Worm (Caenorhabditis elegans): ENCODE data around the gene K02E7.1.

Gene K02E7.1

ce11 chrII:1110901-1111300, 27.9 kb downstream of the K02E7.1 start, which contains the start of gene lips-11:
TSS of gene lips-11 (minus strand) at chrII:1111001.
- no peak for TF ChIP-seq attf-5 (GFP tag; optimal IDR thresholded peaks at IDR 0.05)

ce11 chrII:1114133-1114532, 31.2 kb downstream of the K02E7.1 start, which contains the start of gene lips-12:
TSS of gene lips-12 (minus strand) at chrII:1114233.
- TF ChIP-seq xnd-1 (tag; optimal IDR thresholded peaks at IDR 0.05) (no peak), ets-4 (GFP tag; optimal IDR thresholded peaks at IDR 0.05) (no peak), snpc-4 (GFP tag; optimal IDR thresholded peaks at IDR 0.05) (no peak), snpc-4 (tag; optimal IDR thresholded peaks at IDR 0.05) (no peak)

DNA sequence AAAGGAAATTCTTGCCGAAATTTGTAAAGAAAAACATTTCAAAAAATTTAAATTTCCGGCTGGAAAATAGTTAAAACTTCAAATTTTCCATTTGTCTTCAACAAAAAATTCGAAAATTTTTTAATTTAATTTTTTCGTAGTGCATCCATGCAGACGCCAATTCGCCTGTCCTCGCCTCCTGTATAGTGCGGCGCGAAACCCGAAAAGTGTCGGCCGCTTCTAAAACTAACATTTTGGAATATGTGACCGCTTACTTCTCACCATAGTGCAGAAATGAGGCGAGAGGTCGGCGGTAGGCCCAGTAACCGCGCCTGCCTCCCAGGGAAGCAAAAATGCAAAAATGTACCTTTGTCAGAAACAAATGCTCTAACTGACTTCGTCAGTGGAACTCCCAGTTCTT, 33.6 kb downstream of the K02E7.1 start:
- TF ChIP-seq snpc-1.1 (tag; optimal IDR thresholded peaks at IDR 0.05; ENCODE audit: insufficient read depth) (peak; percentile 76), snpc-4 (GFP tag; optimal IDR thresholded peaks at IDR 0.05) (peak; percentile 52), snpc-4 (tag; optimal IDR thresholded peaks at IDR 0.05) (peak in 3 of 4 experiments; percentile 22 to 90 (median 87)), hlh-12 (tag; optimal IDR thresholded peaks at IDR 0.05) (no peak), egrh-3 (GFP tag; IDR thresholded peaks at IDR 0.05) (no peak), madf-6 (GFP tag; IDR thresholded peaks at IDR 0.05) (no peak), tbp1 (GFP tag; optimal IDR thresholded peaks at IDR 0.05) (no peak), Y53F4B.3 (GFP tag; IDR thresholded peaks at IDR 0.05) (no peak), unc-130 (GFP tag; optimal IDR thresholded peaks at IDR 0.05) (no peak), tbx-9 (tag; optimal IDR thresholded peaks at IDR 0.05; ENCODE audit: borderline replicate concordance) (no peak), F39B2.1 (GFP tag; IDR thresholded peaks at IDR 0.05) (0 out of 2 replicates have a peak, but pooled peaks have one; percentile 27)

ce11 chrII:1117992-1118729, 35.2 kb downstream of the K02E7.1 start, which contains the start of gene lips-13:
TSS of gene lips-13 (minus strand) at chrII:1118042.
- TF ChIP-seq hlh-12 (tag; optimal IDR thresholded peaks at IDR 0.05) (no peak), mxl-1 (tag; optimal IDR thresholded peaks at IDR 0.05) (no peak), ztf-6 (GFP tag; IDR thresholded peaks at IDR 0.05) (no peak), lin-35 (GFP tag; optimal IDR thresholded peaks at IDR 0.05) (no peak), Y79H2A.3 (GFP tag; conservative IDR thresholded peaks at IDR 0.05) (no peak), hmg-1.2 (GFP tag; IDR thresholded peaks at IDR 0.05) (peak; percentile 46), attf-5 (GFP tag; optimal IDR thresholded peaks at IDR 0.05) (no peak), snpc-3.4 (tag; optimal IDR thresholded peaks at IDR 0.05) (no peak), aptf-3 (GFP tag; IDR thresholded peaks at IDR 0.05) (no peak), snpc-1.1 (tag; optimal IDR thresholded peaks at IDR 0.05; ENCODE audit: insufficient read depth) (peak; percentile 46), snpc-4 (GFP tag; optimal IDR thresholded peaks at IDR 0.05) (peak; percentile 41), snpc-4 (tag; optimal IDR thresholded peaks at IDR 0.05) (peak in 3 of 4 experiments; percentile 45 to 86 (median 86)), sptf-2 (GFP tag; optimal IDR thresholded peaks at IDR 0.05) (no peak), nhr-27 (tag; optimal IDR thresholded peaks at IDR 0.05) (no peak), akir-1 (GFP tag; optimal IDR thresholded peaks at IDR 0.05) (no peak), nfya-2 (GFP tag; IDR thresholded peaks at IDR 0.05) (no peak), mes-4 (tag; optimal IDR thresholded peaks at IDR 0.05) (no peak), ztf-3 (GFP tag; optimal IDR thresholded peaks at IDR 0.05) (no peak), lsy-27 (tag; optimal IDR thresholded peaks at IDR 0.05; ENCODE audit: borderline replicate concordance, insufficient read depth) (no peak)

DNA sequence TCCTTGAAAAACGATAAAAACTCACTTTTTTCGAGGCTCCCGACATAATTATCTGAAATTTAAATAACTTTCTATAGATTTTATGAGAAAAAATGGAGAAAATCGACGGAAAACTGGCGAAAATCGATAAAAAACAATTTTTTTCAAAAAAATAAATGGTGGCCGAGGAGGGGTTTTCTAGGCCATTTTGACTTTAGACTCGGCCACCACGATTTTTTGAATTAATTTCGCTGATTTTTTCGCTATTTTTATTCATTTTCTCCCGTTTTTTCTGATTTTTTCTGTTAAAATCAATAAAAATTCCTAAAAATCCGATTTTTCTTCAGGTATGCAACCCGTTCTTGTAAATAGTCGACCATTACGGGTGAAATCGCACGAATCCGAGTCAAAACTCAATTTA, 40.2 kb downstream of the K02E7.1 start, which contains the start of the genes sut-1 and eri-3:
Gene sut-1 (minus strand): TSS at position 58 of the 400 bp plus-strand sequence.
Gene eri-3 (plus strand): TSS at position 327 of the 400 bp plus-strand sequence.
- no peak for TF ChIP-seq xnd-1 (tag; optimal IDR thresholded peaks at IDR 0.05)
- TF ChIP-seq hmg-1.2 (GFP tag; IDR thresholded peaks at IDR 0.05) = no peak
- no peak for TF ChIP-seq pbrm-1 (GFP tag; IDR thresholded peaks at IDR 0.05)
- TF ChIP-seq D2030.7 (GFP tag; IDR thresholded peaks at IDR 0.05) = no peak
- TF ChIP-seq ceh-40 (GFP tag; IDR thresholded peaks at IDR 0.05) = no peak
- TF ChIP-seq chd-7 (tag; optimal IDR thresholded peaks at IDR 0.05) = no peak
- no peak for TF ChIP-seq lin-54 (GFP tag; optimal IDR thresholded peaks at IDR 0.05)
- TF ChIP-seq sptf-2 (GFP tag; optimal IDR thresholded peaks at IDR 0.05) = no peak
- no peak for TF ChIP-seq cebp-2 (GFP tag; IDR thresholded peaks at IDR 0.05)
- no peak for TF ChIP-seq lin-26 (GFP tag; IDR thresholded peaks at IDR 0.05)
- no peak for TF ChIP-seq egl-18 (GFP tag; IDR thresholded peaks at IDR 0.05)
- no peak for TF ChIP-seq mes-4 (tag; optimal IDR thresholded peaks at IDR 0.05)
- no peak for TF ChIP-seq ekl-4 (GFP tag; IDR thresholded peaks at IDR 0.05)
- no peak for TF ChIP-seq ztf-25 (GFP tag; IDR thresholded peaks at IDR 0.05)
- TF ChIP-seq Y95B8A.8 (GFP tag; IDR thresholded peaks at IDR 0.05) = no peak
- no peak for TF ChIP-seq hmg-20 (GFP tag; IDR thresholded peaks at IDR 0.05)
